Worm (Caenorhabditis elegans): ENCODE results near the gene W02B12.11.
A peak's percentile ranks its signal among the peaks of the same experiment; 100 is the strongest.

The W02B12.11 gene

DNA sequence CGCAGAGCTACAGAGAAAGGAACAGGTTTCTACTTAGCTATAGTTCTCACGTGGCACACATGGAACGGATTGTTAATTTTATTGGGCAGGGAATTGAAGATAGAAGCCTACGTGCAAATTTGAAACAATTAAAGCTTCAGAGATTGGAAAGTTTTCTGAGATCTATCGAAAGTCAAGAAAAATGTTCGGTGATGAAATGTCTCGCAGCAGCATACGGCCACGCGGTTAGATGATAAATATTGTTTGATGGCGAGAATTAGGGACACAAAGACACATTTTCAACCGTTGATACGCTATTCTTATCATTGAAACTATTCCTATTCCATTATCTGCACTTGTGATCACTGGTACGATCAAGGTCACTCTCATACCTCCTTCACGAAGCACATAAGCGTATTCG lies 1.1 kb upstream of the W02B12.11 start (continued):
- TF ChIP-seq attf-5 (GFP tag; optimal IDR thresholded peaks at IDR 0.05) (peak; percentile 55), F52B5.7 (tag; optimal IDR thresholded peaks at IDR 0.05) (no peak), lag-1 (GFP tag; IDR thresholded peaks at IDR 0.05) (no peak), ztf-22 (GFP tag; optimal IDR thresholded peaks at IDR 0.05) (no peak), chd-7 (tag; optimal IDR thresholded peaks at IDR 0.05) (no peak), ceh-100 (GFP tag; IDR thresholded peaks at IDR 0.05) (no peak), F33H1.4 (GFP tag; IDR thresholded peaks at IDR 0.05) (no peak), repo-1 (tag; optimal IDR thresholded peaks at IDR 0.05) (no peak), lin-40 (tag; optimal IDR thresholded peaks at IDR 0.05) (peak; percentile 21), nhr-80 (tag; optimal IDR thresholded peaks at IDR 0.05) (peak; percentile 89), snpc-1.3 (tag; optimal IDR thresholded peaks at IDR 0.05; ENCODE audit: insufficient read depth) (no peak), him-1 (tag; optimal IDR thresholded peaks at IDR 0.05) (no peak), madf-8 (GFP tag; conservative IDR thresholded peaks at IDR 0.05) (no peak), cebp-1 (GFP tag; IDR thresholded peaks at IDR 0.05) (peak; percentile 58; the same call in 1 of the 2 replicates), cebp-1 (tag; optimal IDR thresholded peaks at IDR 0.05) (peak; percentile 80), dpl-1 (GFP tag; optimal IDR thresholded peaks at IDR 0.05) (no peak), dox-1 (GFP tag; IDR thresholded peaks at IDR 0.05) (0 out of 2 replicates have a peak, but pooled peaks have one; percentile 40), madf-3 (GFP tag; IDR thresholded peaks at IDR 0.05) (no peak), lin-35 (GFP tag; optimal IDR thresholded peaks at IDR 0.05) (no peak), ztf-25 (GFP tag; IDR thresholded peaks at IDR 0.05) (no peak), lin-26 (GFP tag; IDR thresholded peaks at IDR 0.05) (0 out of 2 replicates have a peak, but pooled peaks have one; percentile 17), bed-1 (GFP tag; IDR thresholded peaks at IDR 0.05) (no peak), B0019.2 (GFP tag; conservative IDR thresholded peaks at IDR 0.05) (no peak), tbp1 (GFP tag; optimal IDR thresholded peaks at IDR 0.05) (no peak), ama-1 (optimal IDR thresholded peaks at IDR 0.05) (no peak), ama-1 (GFP tag; optimal IDR thresholded peaks at IDR 0.05) (no peak), pbrm-1 (GFP tag; IDR thresholded peaks at IDR 0.05) (no peak), dpff-1 (tag; optimal IDR thresholded peaks at IDR 0.05) (no peak), nfya-1 (tag; optimal IDR thresholded peaks at IDR 0.05; ENCODE audit: borderline replicate concordance, insufficient read depth) (no peak), aptf-2 (GFP tag; conservative IDR thresholded peaks at IDR 0.05) (no peak), hlh-12 (tag; optimal IDR thresholded peaks at IDR 0.05) (no peak), cebp-2 (GFP tag; IDR thresholded peaks at IDR 0.05) (no peak), hrde-1 (tag; optimal IDR thresholded peaks at IDR 0.05; ENCODE audit: borderline replicate concordance) (no peak), hmg-1.2 (GFP tag; IDR thresholded peaks at IDR 0.05) (no peak), F49E8.2 (tag; optimal IDR thresholded peaks at IDR 0.05; ENCODE audit: insufficient read depth) (no peak), Y67H2A.10 (GFP tag; conservative IDR thresholded peaks at IDR 0.05) (no peak), rpc-1 (optimal IDR thresholded peaks at IDR 0.05) (no peak), rpc-1 (tag; optimal IDR thresholded peaks at IDR 0.05) (no peak), hlh-26 (GFP tag; conservative IDR thresholded peaks at IDR 0.05) (no peak), F10E7.11 (tag; optimal IDR thresholded peaks at IDR 0.05) (no peak), nhr-27 (tag; optimal IDR thresholded peaks at IDR 0.05) (no peak), somi-1 (GFP tag; optimal IDR thresholded peaks at IDR 0.05) (peak; percentile 19), ceh-58 (GFP tag; IDR thresholded peaks at IDR 0.05) (no peak), sptf-2 (GFP tag; optimal IDR thresholded peaks at IDR 0.05) (no peak), nhr-179 (tag; optimal IDR thresholded peaks at IDR 0.05) (no peak), ekl-4 (GFP tag; IDR thresholded peaks at IDR 0.05) (no peak), ceh-40 (GFP tag; IDR thresholded peaks at IDR 0.05) (no peak), ceh-91 (GFP tag; IDR thresholded peaks at IDR 0.05) (no peak), madf-6 (GFP tag; IDR thresholded peaks at IDR 0.05) (no peak), ztf-3 (GFP tag; optimal IDR thresholded peaks at IDR 0.05) (no peak)
